Worm (Caenorhabditis elegans) whole organism, L3 larva: ENCODE results near the gene snf-10.

Experiments used
- R02D3.7 ChIP-seq: fragments of 150-350 bp; optimal IDR thresholded peaks from 2 replicates; lab custom pipeline; 2014; ENCODE audit warnings: missing biosample characterization, missing genetic modification characterization
- ama-1 ChIP-seq: fragments of 150-350 bp; optimal IDR thresholded peaks from 2 replicates; lab custom pipeline; 2018
- ceh-16 ChIP-seq: sonication (generic microtip); optimal IDR thresholded peaks from 2 replicates; lab custom pipeline; 2017; ENCODE audit warnings: missing biosample characterization, missing genetic modification characterization
- ceh-28 ChIP-seq: fragments of 150-350 bp; optimal IDR thresholded peaks from 2 replicates; lab custom pipeline; 2014; ENCODE audit warnings: missing biosample characterization, missing genetic modification reagents, missing genetic modification characterization
- ceh-82 ChIP-seq: fragments of 150-350 bp; optimal IDR thresholded peaks from 2 replicates; lab custom pipeline; 2014; ENCODE audit warnings: missing biosample characterization, missing genetic modification characterization
- egl-5 ChIP-seq: fragments of 150-350 bp; optimal IDR thresholded peaks from 2 replicates; lab custom pipeline; 2017; ENCODE audit warnings: missing biosample characterization, missing genetic modification reagents, missing genetic modification characterization, inconsistent platforms
- elt-1 ChIP-seq: fragments of 150-350 bp; optimal IDR thresholded peaks from 2 replicates; lab custom pipeline; 2014; ENCODE audit warnings: missing biosample characterization, missing genetic modification characterization
- elt-3 ChIP-seq, 3 experiments: fragments of 150-350 bp in 1 of 3; sonication (generic microtip) in 2 of 3; optimal IDR thresholded peaks; 2 replicates in 2 of 3; 4 replicates in 1 of 3; lab custom pipeline; 2014 to 2017; ENCODE audit warnings: missing biosample characterization in 3 of 3, missing genetic modification characterization in 3 of 3
- eor-1 ChIP-seq, 2 experiments: fragments of 150-350 bp; optimal IDR thresholded peaks; 2 replicates each; lab custom pipeline; 2014 to 2018; ENCODE audit warnings: missing biosample characterization in 2 of 2, missing genetic modification characterization in 2 of 2
- fkh-10 ChIP-seq: sonication (generic microtip); optimal IDR thresholded peaks from 2 replicates; lab custom pipeline; 2017; ENCODE audit warnings: missing biosample characterization, missing genetic modification reagents, missing genetic modification characterization
- fkh-2 ChIP-seq: fragments of 150-350 bp; optimal IDR thresholded peaks from 2 replicates; lab custom pipeline; 2014; ENCODE audit warnings: missing biosample characterization, missing genetic modification reagents, missing genetic modification characterization
- fos-1 ChIP-seq: fragments of 150-350 bp; optimal IDR thresholded peaks from 2 replicates; lab custom pipeline; 2014; ENCODE audit warnings: missing biosample characterization, missing genetic modification characterization
- hmg-11 ChIP-seq: sonication (generic microtip); optimal IDR thresholded peaks from 2 replicates; lab custom pipeline; 2016; ENCODE audit warnings: missing genetic modification characterization, missing compliant biosample characterization
- jun-1 ChIP-seq: fragments of 150-350 bp; optimal IDR thresholded peaks from 2 replicates; lab custom pipeline; 2014; ENCODE audit warnings: missing biosample characterization, missing genetic modification reagents, missing genetic modification characterization
- lin-39 ChIP-seq: fragments of 150-350 bp; optimal IDR thresholded peaks from 2 replicates; lab custom pipeline; 2018; ENCODE audit warnings: missing biosample characterization, missing genetic modification reagents, missing genetic modification characterization
- mdl-1 ChIP-seq: fragments of 150-350 bp; optimal IDR thresholded peaks from 2 replicates; lab custom pipeline; 2014; ENCODE audit warnings: missing biosample characterization, missing genetic modification characterization
- nfya-1 ChIP-seq: sonication (generic microtip); optimal IDR thresholded peaks from 2 replicates; lab custom pipeline; 2017; ENCODE audit warnings: missing genetic modification characterization, mild to moderate bottlenecking, missing compliant biosample characterization, antibody characterized with exemption, moderate library complexity; ENCODE audit not compliant: insufficient read depth
- nhr-12 ChIP-seq: fragments of 150-350 bp; optimal IDR thresholded peaks from 2 replicates; lab custom pipeline; 2014; ENCODE audit warnings: missing biosample characterization, missing genetic modification characterization
- nhr-237 ChIP-seq: fragments of 150-350 bp; optimal IDR thresholded peaks from 2 replicates; lab custom pipeline; 2014; ENCODE audit warnings: missing biosample characterization, missing genetic modification characterization
- nhr-25 ChIP-seq: sonication (generic microtip); optimal IDR thresholded peaks from 2 replicates; lab custom pipeline; 2017; ENCODE audit warnings: missing biosample characterization, missing genetic modification characterization
- nhr-67 ChIP-seq: fragments of 150-350 bp; optimal IDR thresholded peaks from 2 replicates; lab custom pipeline; 2014; ENCODE audit warnings: missing biosample characterization, missing genetic modification characterization
- nhr-77 ChIP-seq: fragments of 150-350 bp; optimal IDR thresholded peaks from 2 replicates; lab custom pipeline; 2014; ENCODE audit warnings: missing biosample characterization, missing genetic modification characterization
- pha-4 ChIP-seq: fragments of 150-350 bp; optimal IDR thresholded peaks from 2 replicates; lab custom pipeline; 2014; ENCODE audit warnings: missing biosample characterization, missing genetic modification reagents, missing genetic modification characterization
- sea-2 ChIP-seq: fragments of 150-350 bp; sonication (generic microtip); optimal IDR thresholded peaks from 4 replicates; lab custom pipeline; 2014; ENCODE audit warnings: missing biosample characterization, missing genetic modification reagents, missing genetic modification characterization
- skn-1 ChIP-seq: fragments of 150-350 bp; optimal IDR thresholded peaks from 2 replicates; lab custom pipeline; 2014; ENCODE audit warnings: missing biosample characterization, missing genetic modification characterization
- snpc-4 ChIP-seq: fragments of 150-350 bp; optimal IDR thresholded peaks from 2 replicates; lab custom pipeline; 2014; ENCODE audit warnings: missing biosample characterization, missing genetic modification characterization
- tbx-2 ChIP-seq: sonication (generic microtip); optimal IDR thresholded peaks from 2 replicates; lab custom pipeline; 2016; ENCODE audit warnings: mild to moderate bottlenecking, missing genetic modification characterization, missing compliant biosample characterization
- unc-62 ChIP-seq: fragments of 150-350 bp; sonication (generic microtip); optimal IDR thresholded peaks from 4 replicates; lab custom pipeline; 2014; ENCODE audit warnings: missing biosample characterization, missing genetic modification reagents, missing genetic modification characterization
- ztf-11 ChIP-seq: fragments of 150-350 bp; optimal IDR thresholded peaks from 2 replicates; lab custom pipeline; 2014; ENCODE audit warnings: missing biosample characterization, missing genetic modification characterization
- ztf-4 ChIP-seq: fragments of 150-350 bp; optimal IDR thresholded peaks from 2 replicates; lab custom pipeline; 2014; ENCODE audit warnings: missing biosample characterization, missing genetic modification characterization

The snf-10 gene

DNA sequence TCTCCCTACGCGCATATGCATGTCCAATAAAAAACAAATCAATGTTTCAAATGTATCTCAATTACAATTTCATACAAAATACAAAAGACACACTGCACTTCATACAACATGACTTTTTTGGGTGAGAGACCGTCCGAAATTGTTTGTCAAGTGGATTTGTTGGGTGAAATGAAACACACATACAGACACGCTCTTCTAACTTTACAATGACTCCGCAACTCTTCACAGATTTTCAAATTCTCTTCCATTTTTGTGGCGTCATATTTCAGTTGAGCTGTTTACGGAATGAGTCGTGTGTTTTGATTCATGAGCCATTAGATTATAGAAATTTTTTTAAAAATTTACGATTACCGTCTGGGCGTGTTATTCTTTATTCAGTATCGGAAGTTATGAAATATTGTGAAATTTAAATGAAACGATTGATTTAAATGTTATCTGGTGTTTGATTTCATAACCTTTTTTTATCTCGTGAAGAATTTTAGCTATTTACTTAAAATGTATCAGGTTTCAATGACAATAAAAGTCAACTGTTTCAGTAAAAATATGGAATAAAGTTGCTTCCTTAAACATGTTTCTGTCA, 36.3 kb upstream of the snf-10 start:
- TF ChIP-seq jun-1 (tag; lab: Kevin White, UChicago) (no peak), ceh-16 (tag; lab: Kevin White, UChicago) (no peak), nhr-67 (tag; lab: Kevin White, UChicago) (no peak), pha-4 (tag; lab: Kevin White, UChicago) (peak; percentile 46), fos-1 (tag; lab: Kevin White, UChicago) (no peak), nhr-25 (tag; lab: Kevin White, UChicago) (no peak), ztf-4 (no peak), tbx-2 (tag; lab: Kevin White, UChicago) (no peak), mdl-1 (tag; lab: Kevin White, UChicago) (no peak), ztf-11 (tag; lab: Kevin White, UChicago) (no peak), nhr-12 (no peak), unc-62 (GFP tag; lab: Kevin White, UChicago) (no peak), sea-2 (no peak), lin-39 (tag; lab: Kevin White, UChicago) (no peak), hmg-11 (tag; lab: Kevin White, UChicago) (no peak), ama-1 (lab: Kevin White, UChicago) (peak; percentile 95), eor-1 (tag; optimal IDR thresholded peaks at IDR 0.05; lab: Kevin White, UChicago) (peak in 1 of 2 experiments; percentile 22)

DNA sequence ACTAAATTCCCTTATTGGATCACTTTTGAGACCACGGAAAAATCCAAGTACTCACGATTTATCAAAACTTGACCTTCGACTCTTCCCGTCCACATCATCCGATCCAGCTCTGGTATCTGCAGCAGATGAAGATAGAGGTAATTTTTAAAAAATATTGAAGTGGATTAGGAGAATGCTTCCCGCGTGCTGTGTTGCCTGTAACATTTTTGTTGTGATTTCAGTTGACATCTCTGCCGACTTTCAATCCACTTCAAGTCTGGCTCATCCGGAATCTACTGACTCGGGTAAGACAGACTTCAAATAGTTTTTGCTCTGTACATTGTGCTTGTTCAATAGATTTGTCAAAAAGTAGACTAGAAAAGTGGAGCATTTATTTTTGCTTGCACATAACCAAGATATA, 34.8 kb upstream of the snf-10 start:
- TF ChIP-seq R02D3.7 = no peak
- TF ChIP-seq nhr-67 (tag; lab: Kevin White, UChicago) = no peak
- no peak for TF ChIP-seq nfya-1 (tag; lab: Kevin White, UChicago)
- TF ChIP-seq fkh-10 (GFP tag; lab: Kevin White, UChicago) = no peak

DNA sequence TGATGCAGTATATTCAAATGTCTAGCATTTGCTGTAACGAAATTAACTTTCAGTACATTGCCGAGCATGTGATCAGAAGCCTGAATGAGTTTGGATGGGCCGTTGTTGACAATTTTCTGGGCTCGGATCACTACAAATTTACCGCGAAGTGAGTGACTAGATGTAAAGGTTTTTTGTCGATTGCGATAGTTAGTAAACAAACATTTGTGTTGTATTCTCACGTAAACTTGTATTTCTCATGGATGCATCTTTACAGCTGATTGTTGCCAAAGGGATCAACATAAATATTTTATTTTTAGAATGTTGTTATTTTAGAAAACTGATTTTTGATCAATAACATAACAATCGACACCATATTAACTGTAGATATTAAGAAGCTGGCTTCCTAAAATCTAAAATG, 33.4 kb upstream of the snf-10 start:
- TF ChIP-seq fkh-10 (GFP tag; lab: Kevin White, UChicago) = no peak
- peak; percentile 64 for TF ChIP-seq pha-4 (tag; lab: Kevin White, UChicago)

DNA sequence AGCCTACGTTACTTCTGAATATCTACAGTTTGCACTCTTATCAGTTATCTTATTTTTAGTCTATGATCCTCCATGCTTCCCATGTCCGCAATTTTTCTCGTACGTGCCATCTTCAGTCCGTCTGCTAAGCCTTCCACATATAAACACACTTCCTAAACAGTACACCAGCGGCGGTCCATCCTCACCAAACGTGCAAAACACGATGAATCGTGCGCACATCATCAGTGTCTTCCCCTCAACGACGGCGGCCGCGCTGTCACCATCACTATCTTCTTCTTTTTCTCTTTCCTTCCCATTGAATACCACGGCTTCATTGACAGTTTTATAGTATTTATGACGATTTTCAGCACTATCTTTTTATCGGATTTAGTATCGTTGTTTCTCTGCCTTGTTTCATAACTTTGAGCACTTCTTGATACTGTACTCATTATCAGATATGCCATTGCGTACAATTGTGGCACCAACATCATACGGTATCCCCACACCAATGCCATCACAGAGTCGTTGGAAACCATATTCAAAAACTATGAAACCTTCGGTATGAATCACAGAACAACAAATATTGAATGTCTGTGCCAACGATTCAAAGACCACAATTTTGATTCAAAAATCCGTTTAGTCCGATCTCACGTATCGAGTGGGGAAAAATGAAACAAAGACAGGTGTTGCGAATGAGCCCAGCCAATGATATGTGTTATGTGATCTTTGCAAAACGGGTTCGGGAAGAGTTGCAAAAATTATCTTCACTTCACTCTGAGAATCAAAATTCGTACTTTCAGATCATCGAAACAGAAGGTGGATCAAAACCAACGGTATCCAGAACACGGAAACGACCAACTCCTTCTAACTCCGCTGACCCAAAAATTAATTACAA, 32.5 kb upstream of the snf-10 start:
- no peak for TF ChIP-seq elt-3 (tag; optimal IDR thresholded peaks at IDR 0.05; lab: Kevin White, UChicago)
- TF ChIP-seq jun-1 (tag; lab: Kevin White, UChicago) = no peak
- peak; percentile 85 for TF ChIP-seq ama-1 (lab: Kevin White, UChicago)
- TF ChIP-seq ztf-4 = no peak
- peak; percentile 1 for TF ChIP-seq egl-5 (tag; lab: Kevin White, UChicago)
- no peak for TF ChIP-seq snpc-4 (tag; lab: Kevin White, UChicago)
- no peak for TF ChIP-seq elt-1 (tag; lab: Kevin White, UChicago)
- TF ChIP-seq, all 47 proteins: peak for 2

DNA sequence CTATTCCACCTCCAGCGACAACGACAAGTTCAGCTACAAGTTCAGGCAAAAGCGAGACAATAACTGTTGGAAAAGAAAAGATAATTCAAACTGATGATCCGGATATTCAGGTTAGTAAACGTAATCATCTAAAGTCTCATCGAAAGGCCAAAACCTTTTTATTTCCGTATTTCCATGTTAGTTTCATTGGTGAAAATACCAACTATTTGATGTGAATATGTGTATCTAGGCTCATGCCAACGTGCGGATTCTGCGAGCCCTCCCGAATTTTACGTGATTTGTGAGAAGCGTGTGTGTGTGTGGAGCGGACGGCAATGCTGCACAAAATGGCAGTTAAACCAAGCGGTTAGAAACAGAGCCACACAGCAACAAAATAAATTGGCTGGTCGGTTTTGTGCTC, 30.4 kb upstream of the snf-10 start:
- no peak for TF ChIP-seq mdl-1 (tag; lab: Kevin White, UChicago)
- TF ChIP-seq pha-4 (tag; lab: Kevin White, UChicago) = peak; percentile 13
- peak; percentile 21 for TF ChIP-seq ama-1 (lab: Kevin White, UChicago)
- no peak for TF ChIP-seq fkh-10 (GFP tag; lab: Kevin White, UChicago)
- no peak for TF ChIP-seq fkh-2
- no peak for TF ChIP-seq ceh-28 (tag; lab: Kevin White, UChicago)

DNA sequence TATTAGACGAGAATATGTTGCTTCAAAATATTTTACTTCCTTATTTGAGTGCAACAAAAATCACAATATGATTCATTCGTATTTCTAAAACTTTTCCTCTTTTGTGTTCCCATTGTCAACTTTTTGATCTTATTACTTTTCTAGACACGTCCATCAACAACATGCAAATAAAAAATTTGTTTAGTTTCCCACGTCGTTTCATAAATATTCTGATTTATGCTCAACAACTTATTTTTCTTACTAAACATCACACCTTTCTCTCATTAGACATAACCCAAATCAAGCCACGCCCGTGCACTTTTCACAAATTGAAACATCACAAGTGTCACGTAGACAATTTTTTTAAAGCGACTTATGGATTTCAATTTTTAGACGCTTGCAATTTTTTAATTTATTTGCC, 29.2 kb upstream of the snf-10 start:
- no peak for TF ChIP-seq nhr-77 (tag; lab: Kevin White, UChicago)
- TF ChIP-seq ceh-82 (tag; lab: Kevin White, UChicago) = no peak
- TF ChIP-seq elt-1 (tag; lab: Kevin White, UChicago) = no peak
- TF ChIP-seq skn-1 (tag; lab: Kevin White, UChicago) = no peak
- no peak for TF ChIP-seq fkh-10 (GFP tag; lab: Kevin White, UChicago)
- no peak for TF ChIP-seq nhr-237 (tag; lab: Kevin White, UChicago)
